Worm (Caenorhabditis elegans) whole organism, young adult: ENCODE data around the gene nhr-25.

Experiments
- B0019.2 ChIP-seq: fragments of 200-800 bp; sonication (Bioruptor generic); conservative IDR thresholded peaks from 2 replicates; pipeline ENCODE4 v1.3.6; 2022; ENCODE audit warnings: missing genetic modification reagents, missing genetic modification characterization, missing compliant biosample characterization
- B0336.3 ChIP-seq: fragments of 200-800 bp; sonication (Bioruptor generic); IDR thresholded peaks from 2 replicates; pipeline ENCODE4 v1.3.6; 2022; ENCODE audit warnings: missing genetic modification characterization, missing compliant biosample characterization
- C17E4.6 ChIP-seq: fragments of 200-800 bp; sonication (Bioruptor generic); IDR thresholded peaks from 2 replicates; pipeline ENCODE4 v1.3.6; 2022; ENCODE audit warnings: missing genetic modification reagents, missing genetic modification characterization, missing compliant biosample characterization
- F10E7.11 ChIP-seq: sonication (generic microtip); optimal IDR thresholded peaks from 2 replicates; lab custom pipeline; 2017; ENCODE audit warnings: mild to moderate bottlenecking, missing genetic modification characterization, moderate library complexity, missing compliant biosample characterization
- F22D6.2 ChIP-seq: sonication (generic microtip); optimal IDR thresholded peaks from 2 replicates; lab custom pipeline; 2016; ENCODE audit warnings: mild to moderate bottlenecking, missing genetic modification characterization, missing compliant biosample characterization
- F23B12.7 ChIP-seq: sonication (generic microtip); optimal IDR thresholded peaks from 2 replicates; lab custom pipeline; 2017; ENCODE audit warnings: missing genetic modification characterization, mild to moderate bottlenecking, missing compliant biosample characterization, antibody characterized with exemption, moderate library complexity; ENCODE audit not compliant: insufficient read depth
- F37B4.10 ChIP-seq: fragments of 200-800 bp; sonication (Bioruptor generic); IDR thresholded peaks from 2 replicates; pipeline ENCODE4 v1.3.6; 2022; ENCODE audit warnings: missing genetic modification characterization, missing compliant biosample characterization
- F39B2.1 ChIP-seq: fragments of 200-800 bp; sonication (Bioruptor generic); IDR thresholded peaks from 2 replicates; pipeline ENCODE4 v1.3.6; 2022; ENCODE audit warnings: missing genetic modification reagents, missing genetic modification characterization, missing compliant biosample characterization
- F57A8.1 ChIP-seq: fragments of 200-800 bp; sonication (Bioruptor generic); optimal IDR thresholded peaks from 2 replicates; lab custom pipeline; 2018; ENCODE audit warnings: mild to moderate bottlenecking, missing genetic modification characterization, moderate library complexity, missing compliant biosample characterization
- ZK185.1 ChIP-seq: sonication (generic microtip); optimal IDR thresholded peaks from 2 replicates; lab custom pipeline; 2016; ENCODE audit warnings: mild to moderate bottlenecking, missing genetic modification characterization, missing compliant biosample characterization; ENCODE audit not compliant: poor library complexity, severe bottlenecking
- attf-3 ChIP-seq: fragments of 200-800 bp; sonication (Bioruptor generic); conservative IDR thresholded peaks from 2 replicates; pipeline ENCODE4 v1.3.6; 2022; ENCODE audit warnings: missing genetic modification reagents, missing genetic modification characterization, missing compliant biosample characterization
- bed-2 ChIP-seq: fragments of 200-800 bp; sonication (Bioruptor generic); IDR thresholded peaks from 2 replicates; pipeline ENCODE4 v1.3.6; 2022; ENCODE audit warnings: missing genetic modification reagents, missing genetic modification characterization, missing compliant biosample characterization
- cebp-2 ChIP-seq: fragments of 200-800 bp; sonication (Bioruptor generic); IDR thresholded peaks from 2 replicates; pipeline ENCODE4 v1.3.6; 2022; ENCODE audit warnings: missing genetic modification characterization, missing compliant biosample characterization
- ceh-27 ChIP-seq: fragments of 200-800 bp; sonication (Bioruptor generic); optimal IDR thresholded peaks from 2 replicates; lab custom pipeline; 2018; ENCODE audit warnings: mild to moderate bottlenecking, missing genetic modification characterization, moderate library complexity, missing compliant biosample characterization
- ceh-79 ChIP-seq: sonication (generic microtip); optimal IDR thresholded peaks from 2 replicates; lab custom pipeline; 2017; ENCODE audit warnings: mild to moderate bottlenecking, missing genetic modification characterization, missing compliant biosample characterization
- chd-7 ChIP-seq: sonication (generic microtip); optimal IDR thresholded peaks from 2 replicates; lab custom pipeline; 2016; ENCODE audit warnings: mild to moderate bottlenecking, missing genetic modification characterization, moderate library complexity, missing compliant biosample characterization
- efl-1 ChIP-seq: fragments of 150-350 bp; optimal IDR thresholded peaks from 2 replicates; lab custom pipeline; 2014; ENCODE audit warnings: missing biosample characterization, missing genetic modification reagents, missing genetic modification characterization
- egl-44 ChIP-seq: fragments of 200-800 bp; sonication (Bioruptor generic); IDR thresholded peaks from 2 replicates; pipeline ENCODE4 v1.3.6; 2022; ENCODE audit warnings: missing genetic modification reagents, missing genetic modification characterization, missing compliant biosample characterization
- egrh-3 ChIP-seq: fragments of 200-800 bp; sonication (Bioruptor generic); IDR thresholded peaks from 2 replicates; pipeline ENCODE4 v1.3.6; 2022; ENCODE audit warnings: missing genetic modification reagents, missing genetic modification characterization, missing compliant biosample characterization
- ets-4 ChIP-seq: fragments of 200-800 bp; sonication (Bioruptor generic); optimal IDR thresholded peaks from 2 replicates; lab custom pipeline; 2018; ENCODE audit warnings: mild to moderate bottlenecking, missing genetic modification characterization, missing compliant biosample characterization
- hlh-26 ChIP-seq: fragments of 200-800 bp; sonication (Bioruptor generic); conservative IDR thresholded peaks from 2 replicates; pipeline ENCODE4 v1.3.6; 2022; ENCODE audit warnings: missing genetic modification reagents, missing genetic modification characterization, missing compliant biosample characterization
- hmg-1.2 ChIP-seq: fragments of 200-800 bp; sonication (Bioruptor generic); IDR thresholded peaks from 2 replicates; pipeline ENCODE4 v1.3.6; 2022; ENCODE audit warnings: missing genetic modification reagents, missing genetic modification characterization, missing compliant biosample characterization
- hrde-1 ChIP-seq: sonication (generic microtip); optimal IDR thresholded peaks from 2 replicates; lab custom pipeline; 2016; ENCODE audit warnings: missing genetic modification characterization, mild to moderate bottlenecking, missing compliant biosample characterization, moderate library complexity, missing genotype, missing genetic modification reagents, borderline replicate concordance
- lag-1 ChIP-seq: fragments of 200-800 bp; sonication (Bioruptor generic); IDR thresholded peaks from 2 replicates; pipeline ENCODE4 v1.3.6; 2022; ENCODE audit warnings: missing genetic modification reagents, missing genetic modification characterization, missing compliant biosample characterization
- let-607 ChIP-seq, 2 experiments: fragments of 200-800 bp in 1 of 2; sonication (Bioruptor generic) in 1 of 2; sonication (generic microtip) in 1 of 2; optimal IDR thresholded peaks; 2 replicates each; lab custom pipeline; 2016 to 2018; ENCODE audit warnings: mild to moderate bottlenecking in 2 of 2, missing compliant biosample characterization in 2 of 2, missing genetic modification characterization in 2 of 2, moderate library complexity in 2 of 2, missing genotype in 1 of 2
- lin-40 ChIP-seq: sonication (generic microtip); optimal IDR thresholded peaks from 2 replicates; lab custom pipeline; 2016; ENCODE audit warnings: missing genetic modification characterization, mild to moderate bottlenecking, missing compliant biosample characterization, missing genotype, missing genetic modification reagents
- lin-54 ChIP-seq: fragments of 200-800 bp; sonication (Bioruptor generic); optimal IDR thresholded peaks from 2 replicates; lab custom pipeline; 2018; ENCODE audit warnings: mild to moderate bottlenecking, missing genetic modification characterization, missing compliant biosample characterization
- madf-6 ChIP-seq: fragments of 200-800 bp; sonication (Bioruptor generic); IDR thresholded peaks from 2 replicates; pipeline ENCODE4 v1.3.6; 2022; ENCODE audit warnings: missing genetic modification reagents, missing genetic modification characterization, missing compliant biosample characterization
- nfyb-1 ChIP-seq: fragments of 200-800 bp; sonication (Bioruptor generic); IDR thresholded peaks from 2 replicates; pipeline ENCODE4 v1.3.6; 2022; ENCODE audit warnings: missing genetic modification reagents, missing genetic modification characterization, missing compliant biosample characterization
- rcor-1 ChIP-seq: fragments of 200-800 bp; sonication (Bioruptor generic); IDR thresholded peaks from 2 replicates; pipeline ENCODE4 v1.3.6; 2022; ENCODE audit warnings: missing genetic modification reagents, missing genetic modification characterization, missing compliant biosample characterization
- rec-8 ChIP-seq, 2 experiments: sonication (generic microtip); optimal IDR thresholded peaks; 2 replicates each; lab custom pipeline; 2016; ENCODE audit warnings: mild to moderate bottlenecking in 2 of 2, missing genetic modification characterization in 2 of 2, missing genetic modification reagents in 2 of 2, missing genotype in 2 of 2, missing biosample characterization in 1 of 2, missing compliant biosample characterization in 1 of 2, moderate library complexity in 1 of 2
- rpc-1 ChIP-seq, 2 experiments: fragments of 150-350 bp in 1 of 2; sonication (generic microtip) in 1 of 2; optimal IDR thresholded peaks; 2 replicates each; lab custom pipeline; 2014 to 2018; ENCODE audit warnings: missing biosample characterization in 1 of 2, missing genetic modification characterization in 1 of 2, missing genetic modification reagents in 1 of 2, missing genotype in 1 of 2
- snpc-1.3 ChIP-seq: sonication (generic microtip); optimal IDR thresholded peaks from 2 replicates; lab custom pipeline; 2017; ENCODE audit warnings: missing genetic modification characterization, mild to moderate bottlenecking, missing compliant biosample characterization, antibody characterized with exemption, moderate library complexity, missing genotype, missing genetic modification reagents; ENCODE audit not compliant: insufficient read depth
- unc-130 ChIP-seq: sonication (generic microtip); optimal IDR thresholded peaks from 2 replicates; lab custom pipeline; 2016; ENCODE audit warnings: missing genetic modification reagents, missing genetic modification characterization, missing compliant biosample characterization
- ztf-18 ChIP-seq: sonication (generic microtip); optimal IDR thresholded peaks from 2 replicates; lab custom pipeline; 2016; ENCODE audit warnings: missing genotype, mild to moderate bottlenecking, missing genetic modification characterization, missing compliant biosample characterization

The nhr-25 gene

ce11 chrX:13011897-13012296, 3.6 kb downstream of the nhr-25 start:
- no peak for TF ChIP-seq ceh-27 (GFP tag; lab: Kevin White, UChicago)
- no peak for TF ChIP-seq ceh-79 (tag; lab: Kevin White, UChicago)
- no peak for TF ChIP-seq ets-4 (GFP tag; lab: Kevin White, UChicago)
- no peak for TF ChIP-seq ZK185.1

DNA sequence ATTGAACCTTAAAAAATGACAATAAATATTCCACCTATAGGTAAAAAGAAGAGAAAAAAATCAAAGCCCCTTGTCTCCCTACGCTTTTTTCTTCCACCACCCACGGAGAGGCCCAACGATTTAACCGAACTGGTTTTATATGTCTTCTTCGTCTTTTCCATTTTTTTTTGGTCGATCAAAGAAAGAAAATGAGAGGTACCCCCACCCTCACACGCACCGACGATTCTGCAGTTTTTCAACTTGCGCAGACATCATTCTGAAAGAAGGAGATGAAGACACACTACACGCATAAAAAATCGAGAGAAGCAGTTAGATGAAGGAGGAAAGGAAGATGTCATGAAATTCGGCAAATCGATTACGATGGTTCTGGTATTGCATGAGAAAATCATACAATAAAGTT, 6.0 kb downstream of the nhr-25 start:
- TF ChIP-seq attf-3 = no peak
- TF ChIP-seq chd-7 (tag; lab: Kevin White, UChicago) = no peak
- TF ChIP-seq B0336.3 (GFP tag; lab: Robert Waterston, UW) = no peak
- TF ChIP-seq hrde-1 = no peak
- no peak for TF ChIP-seq F22D6.2 (tag; lab: Kevin White, UChicago)
- no peak for TF ChIP-seq lin-54 (GFP tag; lab: Kevin White, UChicago)
- TF ChIP-seq lag-1 (GFP tag; lab: Robert Waterston, UW) = no peak
- no peak for TF ChIP-seq F57A8.1
- TF ChIP-seq rcor-1 (GFP tag; lab: Robert Waterston, UW) = no peak
- TF ChIP-seq hlh-26 (GFP tag; lab: Robert Waterston, UW) = no peak
- TF ChIP-seq C17E4.6 (GFP tag; lab: Robert Waterston, UW) = no peak
- TF ChIP-seq bed-2 = no peak
- TF ChIP-seq egrh-3 (GFP tag; lab: Robert Waterston, UW) = no peak
- no peak for TF ChIP-seq F10E7.11 (tag; lab: Kevin White, UChicago)
- TF ChIP-seq cebp-2 (GFP tag; lab: Robert Waterston, UW) = no peak
- no peak for TF ChIP-seq egl-44 (GFP tag; lab: Robert Waterston, UW)
- TF ChIP-seq F37B4.10 (GFP tag; lab: Robert Waterston, UW) = no peak

- no peak for TF ChIP-seq madf-6
- TF ChIP-seq rpc-1 (optimal IDR thresholded peaks at IDR 0.05; lab: Kevin White, UChicago) = no peak
- no peak for TF ChIP-seq rpc-1 (tag; optimal IDR thresholded peaks at IDR 0.05; lab: Kevin White, UChicago)
- no peak for TF ChIP-seq rec-8 (tag; optimal IDR thresholded peaks at IDR 0.05; lab: Kevin White, UChicago)
- no peak for TF ChIP-seq lag-1 (GFP tag; lab: Robert Waterston, UW)
- no peak for TF ChIP-seq efl-1 (GFP tag; lab: Kevin White, UChicago)
- TF ChIP-seq F23B12.7 (tag; lab: Kevin White, UChicago) = no peak
- TF ChIP-seq B0019.2 (GFP tag; lab: Robert Waterston, UW) = no peak
- no peak for TF ChIP-seq chd-7 (tag; lab: Kevin White, UChicago)
- TF ChIP-seq hmg-1.2 = no peak
- no peak for TF ChIP-seq ztf-18 (tag; lab: Kevin White, UChicago)
- TF ChIP-seq rcor-1 (GFP tag; lab: Robert Waterston, UW) = no peak
- no peak for TF ChIP-seq lin-40
- no peak for TF ChIP-seq let-607 (tag; optimal IDR thresholded peaks at IDR 0.05; lab: Kevin White, UChicago)
- no peak for TF ChIP-seq bed-2
- no peak for TF ChIP-seq F39B2.1 (GFP tag; lab: Robert Waterston, UW)
- TF ChIP-seq unc-130 (GFP tag; lab: Kevin White, UChicago) = no peak
- no peak for TF ChIP-seq nfyb-1
- no peak for TF ChIP-seq snpc-1.3
Observed at ce11 chrX:13016290-13016689, 8.0 kb downstream of the nhr-25 start.
